Worm (Caenorhabditis elegans): ENCODE measurements around the gene dnj-14.

dnj-14 gene

ce11 chrX:4700083-4700482 is 11.5 kb downstream of the dnj-14 start (continued):
- TF ChIP-seq lin-13 (GFP tag; optimal IDR thresholded peaks at IDR 0.05) (no peak), ces-1 (GFP tag; optimal IDR thresholded peaks at IDR 0.05) (no peak), nhr-77 (tag; optimal IDR thresholded peaks at IDR 0.05) (peak; percentile 72), ceh-20 (GFP tag; IDR thresholded peaks at IDR 0.05) (no peak), hif-1 (tag; optimal IDR thresholded peaks at IDR 0.05) (peak in 1 of 2 experiments; percentile 23), spr-3 (GFP tag; optimal IDR thresholded peaks at IDR 0.05) (no peak), ama-1 (optimal IDR thresholded peaks at IDR 0.05) (no peak), attf-4 (tag; optimal IDR thresholded peaks at IDR 0.05) (no peak), php-3 (GFP tag; IDR thresholded peaks at IDR 0.05) (no peak), F49E8.2 (tag; optimal IDR thresholded peaks at IDR 0.05; ENCODE audit: borderline replicate concordance) (no peak), lin-1 (GFP tag; IDR thresholded peaks at IDR 0.05) (no peak), lin-38 (GFP tag; IDR thresholded peaks at IDR 0.05) (no peak), nhr-48 (tag; optimal IDR thresholded peaks at IDR 0.05) (peak; percentile 57), mxl-3 (GFP tag; optimal IDR thresholded peaks at IDR 0.05) (no peak), ztf-11 (tag; optimal IDR thresholded peaks at IDR 0.05) (no peak), ceh-32 (tag; optimal IDR thresholded peaks at IDR 0.05; ENCODE audit: poor library complexity) (no peak), hlh-30 (tag; optimal IDR thresholded peaks at IDR 0.05; ENCODE audit: insufficient read depth) (peak; percentile 23), mep-1 (tag; optimal IDR thresholded peaks at IDR 0.05) (peak; percentile 8), nhr-28 (tag; optimal IDR thresholded peaks at IDR 0.05) (peak; percentile 69), F37D6.2 (tag; optimal IDR thresholded peaks at IDR 0.05) (no peak), ztf-7 (tag; optimal IDR thresholded peaks at IDR 0.05) (no peak), snpc-4 (tag; optimal IDR thresholded peaks at IDR 0.05) (no peak), ceh-62 (tag; optimal IDR thresholded peaks at IDR 0.05) (no peak), dmd-6 (GFP tag; IDR thresholded peaks at IDR 0.05) (peak; percentile 90), Y75B8A.6 (GFP tag; IDR thresholded peaks at IDR 0.05) (no peak), hlh-11 (tag; optimal IDR thresholded peaks at IDR 0.05) (peak; percentile 67), daf-16 (GFP tag; optimal IDR thresholded peaks at IDR 0.05) (no peak), daf-16 (tag; optimal IDR thresholded peaks at IDR 0.05) (peak; percentile 62), unc-62 (GFP tag; optimal IDR thresholded peaks at IDR 0.05 in 1 of 2) (peak in 1 of 2 experiments; percentile 92), unc-62 (tag; optimal IDR thresholded peaks at IDR 0.05) (no peak), pqm-1 (tag; optimal IDR thresholded peaks at IDR 0.05) (peak; percentile 94), pha-4 (GFP tag; IDR thresholded peaks at IDR 0.05) (0 out of 2 replicates have a peak, but pooled peaks have one; percentile 21), pha-4 (tag; optimal IDR thresholded peaks at IDR 0.05) (no peak)

- peak; percentile 5 for TF ChIP-seq nhr-28 (tag; optimal IDR thresholded peaks at IDR 0.05)
- no peak for TF ChIP-seq F44E2.7 (GFP tag; IDR thresholded peaks at IDR 0.05)
- peak; percentile 50 for TF ChIP-seq mes-2 (tag; optimal IDR thresholded peaks at IDR 0.05; ENCODE audit: poor library complexity, severe bottlenecking)
- no peak for TF ChIP-seq pqm-1 (tag; optimal IDR thresholded peaks at IDR 0.05)
- TF ChIP-seq aha-1 (tag), result no peak
- TF ChIP-seq attf-4 (tag; optimal IDR thresholded peaks at IDR 0.05), result no peak
- peak in 1 of 2 experiments; percentile 82 for TF ChIP-seq unc-62 (GFP tag; optimal IDR thresholded peaks at IDR 0.05 in 1 of 2)
- TF ChIP-seq unc-62 (tag; optimal IDR thresholded peaks at IDR 0.05), result no peak
- TF ChIP-seq lin-38 (GFP tag; IDR thresholded peaks at IDR 0.05), result peak; percentile 76
- TF ChIP-seq set-16 (GFP tag; IDR thresholded peaks at IDR 0.05), result peak; percentile 51; the same call in 1 of the 2 replicates
- TF ChIP-seq tag-97 (GFP tag; IDR thresholded peaks at IDR 0.05), result 0 out of 2 replicates have a peak, but pooled peaks have one; percentile 35
- TF ChIP-seq mdl-1 (tag; optimal IDR thresholded peaks at IDR 0.05), result peak in 1 of 2 experiments; percentile 35
- peak; percentile 93 for TF ChIP-seq mxl-3 (GFP tag; optimal IDR thresholded peaks at IDR 0.05)
- 0 out of 2 replicates have a peak, but pooled peaks have one; percentile 39 for TF ChIP-seq lim-7 (GFP tag; IDR thresholded peaks at IDR 0.05)
- TF ChIP-seq hmg-1.1 (GFP tag; IDR thresholded peaks at IDR 0.05), result peak; percentile 30; the same call in 1 of the 2 replicates
- no peak for TF ChIP-seq R02D3.7 (tag; optimal IDR thresholded peaks at IDR 0.05)
- TF ChIP-seq ctbp-1 (GFP tag; IDR thresholded peaks at IDR 0.05), result peak; percentile 55; the same call in 1 of the 2 replicates
- TF ChIP-seq dpl-1 (GFP tag; optimal IDR thresholded peaks at IDR 0.05), result peak; percentile 7
- TF ChIP-seq lsy-2 (tag; optimal IDR thresholded peaks at IDR 0.05), result peak in 1 of 2 experiments; percentile 54
- 0 out of 2 replicates have a peak, but pooled peaks have one; percentile 33 for TF ChIP-seq ceh-20 (GFP tag; IDR thresholded peaks at IDR 0.05)
- TF ChIP-seq nhr-25 (tag; optimal IDR thresholded peaks at IDR 0.05; ENCODE audit: borderline replicate concordance, insufficient read depth), result peak; percentile 3
- peak; percentile 10 for TF ChIP-seq nhr-11 (tag; optimal IDR thresholded peaks at IDR 0.05)
- TF ChIP-seq lin-13 (GFP tag; optimal IDR thresholded peaks at IDR 0.05), result peak; percentile 7
- 0 out of 2 replicates have a peak, but pooled peaks have one; percentile 38 for TF ChIP-seq mdt-29 (GFP tag; IDR thresholded peaks at IDR 0.05)
- TF ChIP-seq daf-16 (GFP tag; optimal IDR thresholded peaks at IDR 0.05), result no peak
- no peak for TF ChIP-seq daf-16 (tag; optimal IDR thresholded peaks at IDR 0.05)
- peak; percentile 32 for TF ChIP-seq rbr-2 (tag; optimal IDR thresholded peaks at IDR 0.05)
Observed at ce11 chrX:4699411-4700050, 12.0 kb downstream of the dnj-14 start, which contains the start of gene hyl-2. Gene hyl-2 (minus strand): TSS chrX:4699461.

Data from whole organism, L4 larva.